Fruit fly (Drosophila melanogaster): ENCODE data around the gene tral.

- no peak for TF ChIP-seq CG8478 (optimal IDR thresholded peaks at IDR 0.05)
- TF ChIP-seq CTCF (optimal IDR thresholded peaks at IDR 0.05), result no peak
These were observed 20.6 kb upstream of the tral start for dm6 chr3L:12494273-12494672.

Data from S2 (cell line).